Worm (Caenorhabditis elegans) whole organism, young adult: ENCODE data around the gene W07A12.4.

ENCODE experiments used
- C17E4.6 ChIP-seq: fragments of 200-800 bp; sonication (Bioruptor generic); IDR thresholded peaks from 2 replicates; pipeline ENCODE4 v1.3.6; 2022; ENCODE audit warnings: missing genetic modification reagents, missing genetic modification characterization, missing compliant biosample characterization
- D2030.7 ChIP-seq: fragments of 200-800 bp; sonication (Bioruptor generic); IDR thresholded peaks from 2 replicates; pipeline ENCODE4 v1.3.6; 2022; ENCODE audit warnings: missing genetic modification reagents, missing genetic modification characterization, missing compliant biosample characterization
- F55B11.4 ChIP-seq: sonication (generic microtip); optimal IDR thresholded peaks from 2 replicates; lab custom pipeline; 2016; ENCODE audit warnings: missing compliant biosample characterization, missing genetic modification characterization, borderline replicate concordance; ENCODE audit not compliant: insufficient read depth
- T07F8.4 ChIP-seq: sonication (generic microtip); optimal IDR thresholded peaks from 2 replicates; lab custom pipeline; 2016; ENCODE audit warnings: mild to moderate bottlenecking, missing genetic modification characterization, moderate library complexity, missing compliant biosample characterization
- ZK185.1 ChIP-seq: sonication (generic microtip); optimal IDR thresholded peaks from 2 replicates; lab custom pipeline; 2016; ENCODE audit warnings: mild to moderate bottlenecking, missing genetic modification characterization, missing compliant biosample characterization; ENCODE audit not compliant: poor library complexity, severe bottlenecking
- aptf-2 ChIP-seq: fragments of 200-800 bp; sonication (Bioruptor generic); conservative IDR thresholded peaks from 2 replicates; pipeline ENCODE4 v1.3.6; 2022; ENCODE audit warnings: missing genetic modification reagents, missing genetic modification characterization, missing compliant biosample characterization
- atf-7 ChIP-seq: sonication (generic microtip); optimal IDR thresholded peaks from 2 replicates; lab custom pipeline; 2017; ENCODE audit warnings: mild to moderate bottlenecking, missing genetic modification characterization, missing compliant biosample characterization
- attf-5 ChIP-seq: fragments of 200-800 bp; sonication (Bioruptor generic); optimal IDR thresholded peaks from 2 replicates; lab custom pipeline; 2018; ENCODE audit warnings: mild to moderate bottlenecking, missing genetic modification characterization, missing compliant biosample characterization
- bed-2 ChIP-seq: fragments of 200-800 bp; sonication (Bioruptor generic); IDR thresholded peaks from 2 replicates; pipeline ENCODE4 v1.3.6; 2022; ENCODE audit warnings: missing genetic modification reagents, missing genetic modification characterization, missing compliant biosample characterization
- ceh-79 ChIP-seq: sonication (generic microtip); optimal IDR thresholded peaks from 2 replicates; lab custom pipeline; 2017; ENCODE audit warnings: mild to moderate bottlenecking, missing genetic modification characterization, missing compliant biosample characterization
- ceh-91 ChIP-seq: fragments of 200-800 bp; sonication (Bioruptor generic); IDR thresholded peaks from 2 replicates; pipeline ENCODE4 v1.3.6; 2022; ENCODE audit warnings: missing genetic modification reagents, missing genetic modification characterization, missing compliant biosample characterization
- chd-7 ChIP-seq: sonication (generic microtip); optimal IDR thresholded peaks from 2 replicates; lab custom pipeline; 2016; ENCODE audit warnings: mild to moderate bottlenecking, missing genetic modification characterization, moderate library complexity, missing compliant biosample characterization
- dpl-1 ChIP-seq: fragments of 150-350 bp; optimal IDR thresholded peaks from 2 replicates; lab custom pipeline; 2014; ENCODE audit warnings: missing biosample characterization, missing genetic modification reagents, missing genetic modification characterization
- efl-1 ChIP-seq: fragments of 150-350 bp; optimal IDR thresholded peaks from 2 replicates; lab custom pipeline; 2014; ENCODE audit warnings: missing biosample characterization, missing genetic modification reagents, missing genetic modification characterization
- egl-44 ChIP-seq: fragments of 200-800 bp; sonication (Bioruptor generic); IDR thresholded peaks from 2 replicates; pipeline ENCODE4 v1.3.6; 2022; ENCODE audit warnings: missing genetic modification reagents, missing genetic modification characterization, missing compliant biosample characterization
- egrh-3 ChIP-seq: fragments of 200-800 bp; sonication (Bioruptor generic); IDR thresholded peaks from 2 replicates; pipeline ENCODE4 v1.3.6; 2022; ENCODE audit warnings: missing genetic modification reagents, missing genetic modification characterization, missing compliant biosample characterization
- ets-4 ChIP-seq: fragments of 200-800 bp; sonication (Bioruptor generic); optimal IDR thresholded peaks from 2 replicates; lab custom pipeline; 2018; ENCODE audit warnings: mild to moderate bottlenecking, missing genetic modification characterization, missing compliant biosample characterization
- fkh-3 ChIP-seq: sonication (generic microtip); optimal IDR thresholded peaks from 2 replicates; lab custom pipeline; 2016; ENCODE audit warnings: mild to moderate bottlenecking, missing genetic modification characterization, missing compliant biosample characterization
- gei-17 ChIP-seq: fragments of 200-800 bp; sonication (Bioruptor generic); optimal IDR thresholded peaks from 2 replicates; lab custom pipeline; 2018; ENCODE audit warnings: mild to moderate bottlenecking, missing genetic modification characterization, missing compliant biosample characterization
- hmg-1.2 ChIP-seq: fragments of 200-800 bp; sonication (Bioruptor generic); IDR thresholded peaks from 2 replicates; pipeline ENCODE4 v1.3.6; 2022; ENCODE audit warnings: missing genetic modification reagents, missing genetic modification characterization, missing compliant biosample characterization
- hmg-20 ChIP-seq: fragments of 200-800 bp; sonication (Bioruptor generic); IDR thresholded peaks from 2 replicates; pipeline ENCODE4 v1.3.6; 2022; ENCODE audit warnings: missing genetic modification reagents, missing genetic modification characterization, missing compliant biosample characterization
- lag-1 ChIP-seq: fragments of 200-800 bp; sonication (Bioruptor generic); IDR thresholded peaks from 2 replicates; pipeline ENCODE4 v1.3.6; 2022; ENCODE audit warnings: missing genetic modification reagents, missing genetic modification characterization, missing compliant biosample characterization
- lin-35 ChIP-seq, 3 experiments: fragments of 150-350 bp in 2 of 3; sonication (generic microtip) in 1 of 3; optimal IDR thresholded peaks; 2 replicates each; lab custom pipeline; 2014 to 2018; ENCODE audit warnings: missing biosample characterization in 3 of 3, missing genetic modification characterization in 3 of 3, missing genetic modification reagents in 3 of 3
- lin-54 ChIP-seq: fragments of 200-800 bp; sonication (Bioruptor generic); optimal IDR thresholded peaks from 2 replicates; lab custom pipeline; 2018; ENCODE audit warnings: mild to moderate bottlenecking, missing genetic modification characterization, missing compliant biosample characterization
- lir-1 ChIP-seq: fragments of 200-800 bp; sonication (Bioruptor generic); conservative IDR thresholded peaks from 2 replicates; pipeline ENCODE4 v1.3.6; 2022; ENCODE audit warnings: missing genetic modification reagents, missing genetic modification characterization, missing compliant biosample characterization
- lsy-27 ChIP-seq: sonication (generic microtip); optimal IDR thresholded peaks from 2 replicates; lab custom pipeline; 2017; ENCODE audit warnings: missing genetic modification characterization, mild to moderate bottlenecking, missing compliant biosample characterization, antibody characterized with exemption, missing genotype, borderline replicate concordance; ENCODE audit not compliant: insufficient read depth
- madf-6 ChIP-seq: fragments of 200-800 bp; sonication (Bioruptor generic); IDR thresholded peaks from 2 replicates; pipeline ENCODE4 v1.3.6; 2022; ENCODE audit warnings: missing genetic modification reagents, missing genetic modification characterization, missing compliant biosample characterization
- madf-8 ChIP-seq: fragments of 200-800 bp; sonication (Bioruptor generic); conservative IDR thresholded peaks from 2 replicates; pipeline ENCODE4 v1.3.6; 2022; ENCODE audit warnings: missing genetic modification reagents, missing genetic modification characterization, missing compliant biosample characterization
- mcd-1 ChIP-seq: fragments of 200-800 bp; sonication (Bioruptor generic); IDR thresholded peaks from 2 replicates; pipeline ENCODE4 v1.3.6; 2022; ENCODE audit warnings: missing genetic modification reagents, missing genetic modification characterization, missing compliant biosample characterization
- mes-4 ChIP-seq: sonication (generic microtip); optimal IDR thresholded peaks from 2 replicates; lab custom pipeline; 2016; ENCODE audit warnings: missing genotype, missing genetic modification characterization, missing compliant biosample characterization
- mxl-1 ChIP-seq: sonication (generic microtip); optimal IDR thresholded peaks from 2 replicates; lab custom pipeline; 2016; ENCODE audit warnings: missing genetic modification characterization, missing compliant biosample characterization
- nfya-1 ChIP-seq: sonication (generic microtip); optimal IDR thresholded peaks from 2 replicates; lab custom pipeline; 2017; ENCODE audit warnings: antibody characterized with exemption, missing compliant biosample characterization, missing genetic modification characterization, borderline replicate concordance; ENCODE audit not compliant: insufficient read depth
- nfyb-1 ChIP-seq: fragments of 200-800 bp; sonication (Bioruptor generic); IDR thresholded peaks from 2 replicates; pipeline ENCODE4 v1.3.6; 2022; ENCODE audit warnings: missing genetic modification reagents, missing genetic modification characterization, missing compliant biosample characterization
- nhr-120 ChIP-seq: fragments of 200-800 bp; sonication (Bioruptor generic); IDR thresholded peaks from 2 replicates; pipeline ENCODE4 v1.3.6; 2022; ENCODE audit warnings: missing genetic modification characterization, missing compliant biosample characterization
- nhr-80 ChIP-seq: sonication (generic microtip); optimal IDR thresholded peaks from 2 replicates; lab custom pipeline; 2016; ENCODE audit warnings: missing genetic modification characterization, missing compliant biosample characterization
- pbrm-1 ChIP-seq: fragments of 200-800 bp; sonication (Bioruptor generic); IDR thresholded peaks from 2 replicates; pipeline ENCODE4 v1.3.6; 2022; ENCODE audit warnings: missing genetic modification reagents, missing genetic modification characterization, missing compliant biosample characterization
- pha-4 ChIP-seq: fragments of 150-350 bp; sonication (generic microtip); optimal IDR thresholded peaks from 2 replicates; lab custom pipeline; 2014; ENCODE audit warnings: missing biosample characterization, missing genetic modification reagents, missing genetic modification characterization
- repo-1 ChIP-seq: sonication (generic microtip); optimal IDR thresholded peaks from 2 replicates; lab custom pipeline; 2017; ENCODE audit warnings: mild to moderate bottlenecking, missing genetic modification characterization, missing compliant biosample characterization
- sdz-38 ChIP-seq: sonication (generic microtip); optimal IDR thresholded peaks from 2 replicates; lab custom pipeline; 2016; ENCODE audit warnings: missing genotype, missing genetic modification characterization, missing compliant biosample characterization
- snpc-1.1 ChIP-seq: sonication (generic microtip); optimal IDR thresholded peaks from 2 replicates; lab custom pipeline; 2017; ENCODE audit warnings: missing genetic modification characterization, mild to moderate bottlenecking, missing compliant biosample characterization, antibody characterized with exemption, moderate library complexity, missing genotype, missing genetic modification reagents; ENCODE audit not compliant: insufficient read depth
- snpc-3.4 ChIP-seq: sonication (generic microtip); optimal IDR thresholded peaks from 2 replicates; lab custom pipeline; 2017; ENCODE audit warnings: missing genetic modification characterization, mild to moderate bottlenecking, missing compliant biosample characterization, antibody characterized with exemption, moderate library complexity, missing genotype, missing genetic modification reagents
- tbp1 ChIP-seq: fragments of 200-800 bp; sonication (Bioruptor generic); optimal IDR thresholded peaks from 2 replicates; lab custom pipeline; 2018; ENCODE audit warnings: mild to moderate bottlenecking, missing genetic modification characterization, missing compliant biosample characterization
- xnd-1 ChIP-seq: sonication (generic microtip); optimal IDR thresholded peaks from 2 replicates; lab custom pipeline; 2016; ENCODE audit warnings: missing genotype, missing genetic modification reagents, missing genetic modification characterization, missing compliant biosample characterization
- zim-3 ChIP-seq: sonication (generic microtip); optimal IDR thresholded peaks from 2 replicates; lab custom pipeline; 2017; ENCODE audit warnings: mild to moderate bottlenecking, missing genetic modification characterization, moderate library complexity, missing compliant biosample characterization
- ztf-18 ChIP-seq: sonication (generic microtip); optimal IDR thresholded peaks from 2 replicates; lab custom pipeline; 2016; ENCODE audit warnings: missing genotype, mild to moderate bottlenecking, missing genetic modification characterization, missing compliant biosample characterization
- ztf-22 ChIP-seq: fragments of 200-800 bp; sonication (Bioruptor generic); optimal IDR thresholded peaks from 2 replicates; lab custom pipeline; 2018; ENCODE audit warnings: mild to moderate bottlenecking, missing genetic modification characterization, moderate library complexity, missing compliant biosample characterization
- ztf-26 ChIP-seq: sonication (generic microtip); optimal IDR thresholded peaks from 2 replicates; lab custom pipeline; 2017; ENCODE audit warnings: missing genetic modification characterization, missing compliant biosample characterization
- ztf-28 ChIP-seq: fragments of 200-800 bp; sonication (Bioruptor generic); IDR thresholded peaks from 2 replicates; pipeline ENCODE4 v1.3.6; 2022; ENCODE audit warnings: missing genetic modification reagents, missing genetic modification characterization, missing compliant biosample characterization
- ztf-6 ChIP-seq: fragments of 200-800 bp; sonication (Bioruptor generic); IDR thresholded peaks from 2 replicates; pipeline ENCODE4 v1.3.6; 2022; ENCODE audit warnings: missing genetic modification reagents, missing genetic modification characterization, missing compliant biosample characterization

W07A12.4 gene

DNA sequence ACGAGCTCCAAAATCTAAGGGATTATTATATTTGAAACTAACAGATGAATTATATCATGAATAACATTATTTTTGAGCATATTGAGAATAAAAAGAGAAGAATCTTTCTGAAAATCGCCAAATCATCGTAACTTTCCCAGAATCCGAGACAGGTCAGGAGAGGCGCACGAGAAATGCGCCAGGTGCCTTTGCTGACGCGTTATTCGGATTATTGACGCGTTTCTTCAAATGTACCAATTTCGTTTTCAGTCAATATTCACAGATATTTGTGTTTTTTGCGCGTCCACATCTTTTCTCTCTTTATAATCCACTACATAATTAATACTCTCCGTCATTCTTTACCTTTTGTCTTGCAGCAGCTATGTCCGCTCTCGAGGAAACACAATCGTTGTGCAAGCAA, 47.0 kb upstream of the W07A12.4 start, which contains the start of gene T24H10.1 (continued):
- TF ChIP-seq aptf-2 (GFP tag; lab: Robert Waterston, UW) (no peak), lsy-27 (no peak), lin-35 (GFP tag; optimal IDR thresholded peaks at IDR 0.05; lab: Kevin White, UChicago) (peak in 1 of 3 experiments; percentile 67), dpl-1 (peak; percentile 48), lir-1 (no peak), ztf-26 (tag; lab: Kevin White, UChicago) (no peak), tbp1 (GFP tag; lab: Kevin White, UChicago) (peak; percentile 31), madf-6 (peak; percentile 69), ets-4 (GFP tag; lab: Kevin White, UChicago) (no peak), nhr-120 (GFP tag; lab: Robert Waterston, UW) (no peak), xnd-1 (tag; lab: Kevin White, UChicago) (peak; percentile 41), T07F8.4 (tag; lab: Kevin White, UChicago) (no peak), ztf-6 (no peak), mxl-1 (tag; lab: Kevin White, UChicago) (no peak), ZK185.1 (peak; percentile 68), attf-5 (GFP tag; lab: Kevin White, UChicago) (peak; percentile 28), ztf-22 (GFP tag; lab: Kevin White, UChicago) (no peak), mes-4 (tag; lab: Kevin White, UChicago) (no peak), egl-44 (GFP tag; lab: Robert Waterston, UW) (no peak), ceh-79 (no peak), pha-4 (tag; lab: Kevin White, UChicago) (no peak), efl-1 (GFP tag; lab: Kevin White, UChicago) (peak; percentile 51), D2030.7 (GFP tag; lab: Robert Waterston, UW) (peak; percentile 61), ceh-91 (no peak), egrh-3 (GFP tag; lab: Robert Waterston, UW) (no peak), hmg-1.2 (GFP tag; lab: Robert Waterston, UW) (peak; percentile 46), lag-1 (no peak), bed-2 (GFP tag; lab: Robert Waterston, UW) (no peak), hmg-20 (GFP tag; lab: Robert Waterston, UW) (no peak), nhr-80 (tag; lab: Kevin White, UChicago) (peak; percentile 26), ztf-18 (tag; lab: Kevin White, UChicago) (peak; percentile 97), F55B11.4 (no peak), C17E4.6 (GFP tag; lab: Robert Waterston, UW) (no peak), gei-17 (no peak), ztf-28 (no peak), mcd-1 (GFP tag; lab: Robert Waterston, UW) (peak; percentile 84), snpc-1.1 (tag; lab: Kevin White, UChicago) (no peak), nfyb-1 (peak; percentile 64; the same call in 1 of the 2 replicates), madf-8 (GFP tag; lab: Robert Waterston, UW) (0 out of 2 replicates have a peak, but pooled peaks have one; percentile 16), lin-54 (GFP tag; lab: Kevin White, UChicago) (peak; percentile 71), repo-1 (tag; lab: Kevin White, UChicago) (peak; percentile 20), atf-7 (tag; lab: Kevin White, UChicago) (no peak), fkh-3 (tag; lab: Kevin White, UChicago) (no peak), chd-7 (no peak), pbrm-1 (GFP tag; lab: Robert Waterston, UW) (peak; percentile 73), sdz-38 (no peak), nfya-1 (no peak), zim-3 (no peak), snpc-3.4 (peak; percentile 10)
